Worm (Caenorhabditis elegans) whole organism, midembryonic: ENCODE results near the gene ule-3.

Source experiments
- T22C8.4 ChIP-seq: fragments of 200-800 bp; sonication (Bioruptor generic); IDR thresholded peaks from 2 replicates; pipeline ENCODE4 v1.3.6; 2022; ENCODE audit warnings: missing genetic modification characterization, missing compliant biosample characterization
- cog-1 ChIP-seq: sonication (generic microtip); optimal IDR thresholded peaks from 2 replicates; lab custom pipeline; 2016; ENCODE audit warnings: missing genetic modification characterization, missing compliant biosample characterization
- flt-1 ChIP-seq: fragments of 200-800 bp; sonication (Bioruptor generic); IDR thresholded peaks from 2 replicates; pipeline ENCODE4 v1.3.6; 2022; ENCODE audit warnings: missing genetic modification characterization, missing compliant biosample characterization
- klf-2 ChIP-seq: fragments of 200-800 bp; sonication (Bioruptor generic); conservative IDR thresholded peaks from 2 replicates; pipeline ENCODE4 v1.3.6; 2022; ENCODE audit warnings: missing genetic modification reagents, missing genetic modification characterization, missing compliant biosample characterization
- ref-1 ChIP-seq: fragments of 200-800 bp; sonication (Bioruptor generic); conservative IDR thresholded peaks from 2 replicates; pipeline ENCODE4 v1.3.6; 2022; ENCODE audit warnings: missing genetic modification reagents, missing genetic modification characterization, missing compliant biosample characterization
- ztf-29 ChIP-seq: fragments of 200-800 bp; sonication (Bioruptor generic); IDR thresholded peaks from 2 replicates; pipeline ENCODE4 v1.3.6; 2022; ENCODE audit warnings: missing genetic modification reagents, missing genetic modification characterization, missing compliant biosample characterization

- TF ChIP-seq ztf-29 (no peak), ref-1 (GFP tag; lab: Robert Waterston, UW) (no peak), klf-2 (GFP tag; lab: Robert Waterston, UW) (no peak), T22C8.4 (GFP tag; lab: Robert Waterston, UW) (no peak), flt-1 (GFP tag; lab: Robert Waterston, UW) (no peak), cog-1 (tag; lab: Kevin White, UChicago) (no peak)
These were observed 20.0 kb downstream of the ule-3 start, which contains the start of the genes C29A12.1 and lig-1 for ce11 chrV:10813425-10814156.
